Fruit fly (Drosophila melanogaster) whole organism, pupa: ENCODE results near the gene CG32204.

Source experiments
- CG10348 ChIP-seq: fragments of 200-800 bp; sonication (Bioruptor generic); IDR thresholded peaks from 2 replicates; pipeline ENCODE4 v1.3.6; 2022; ENCODE audit warnings: missing biosample characterization, missing genetic modification characterization
- CG12605 ChIP-seq: fragments of 200-800 bp; sonication (Bioruptor generic); IDR thresholded peaks from 2 replicates; pipeline ENCODE4 v1.3.6; 2022; ENCODE audit warnings: missing biosample characterization, missing genetic modification characterization
- CG13204 ChIP-seq: fragments of 200-800 bp; sonication (Bioruptor generic); optimal IDR thresholded peaks from 2 replicates; lab custom pipeline; 2018; ENCODE audit warnings: missing biosample characterization, mild to moderate bottlenecking, missing genetic modification characterization, moderate library complexity
- CG14655 ChIP-seq: fragments of 200-800 bp; sonication (Bioruptor generic); optimal IDR thresholded peaks from 3 replicates; lab custom pipeline; 2017; ENCODE audit warnings: mild to moderate bottlenecking, missing biosample characterization, missing genetic modification reagents, missing genetic modification characterization
- CG15710 ChIP-seq: fragments of 200-800 bp; sonication (Bioruptor generic); optimal IDR thresholded peaks from 2 replicates; lab custom pipeline; 2018; ENCODE audit warnings: missing biosample characterization, mild to moderate bottlenecking, missing genetic modification characterization, moderate library complexity
- CG17806 ChIP-seq: fragments of 200-800 bp; sonication (Bioruptor generic); optimal IDR thresholded peaks from 2 replicates; lab custom pipeline; 2018; ENCODE audit warnings: missing biosample characterization, mild to moderate bottlenecking, missing genetic modification characterization, moderate library complexity
- CG32121 ChIP-seq: fragments of 200-800 bp; sonication (Bioruptor generic); IDR thresholded peaks from 2 replicates; pipeline ENCODE4 v1.3.6; 2022; ENCODE audit warnings: missing biosample characterization, missing genetic modification characterization
- CG34367 ChIP-seq: fragments of 200-800 bp; sonication (Bioruptor generic); optimal IDR thresholded peaks from 2 replicates; lab custom pipeline; 2018; ENCODE audit warnings: missing biosample characterization, mild to moderate bottlenecking, missing genetic modification characterization
- CG4496 ChIP-seq: fragments of 200-800 bp; sonication (Bioruptor generic); IDR thresholded peaks from 3 replicates; pipeline ENCODE4 v1.3.6; 2022; ENCODE audit warnings: missing biosample characterization, missing genetic modification characterization
- CG8159 ChIP-seq: fragments of 200-800 bp; sonication (Bioruptor generic); optimal IDR thresholded peaks from 3 replicates; lab custom pipeline; 2018; ENCODE audit warnings: missing biosample characterization, mild to moderate bottlenecking, missing genetic modification characterization, moderate library complexity
- CG8301 ChIP-seq: fragments of 200-800 bp; sonication (Bioruptor generic); optimal IDR thresholded peaks from 2 replicates; lab custom pipeline; 2018; ENCODE audit warnings: missing biosample characterization, mild to moderate bottlenecking, missing genetic modification characterization
- CG9948 ChIP-seq: fragments of 200-800 bp; sonication (Bioruptor generic); optimal IDR thresholded peaks from 2 replicates; lab custom pipeline; 2018; ENCODE audit warnings: missing biosample characterization, mild to moderate bottlenecking, missing genetic modification characterization, moderate library complexity
- D1 ChIP-seq: fragments of 200-800 bp; sonication (Bioruptor generic); optimal IDR thresholded peaks from 2 replicates; lab custom pipeline; 2018; ENCODE audit warnings: missing biosample characterization, mild to moderate bottlenecking, missing genetic modification characterization, moderate library complexity
- EcR ChIP-seq: fragments of 200-800 bp; sonication (Bioruptor generic); optimal IDR thresholded peaks from 3 replicates; lab custom pipeline; 2019; ENCODE audit warnings: missing biosample characterization, missing genetic modification characterization, mild to moderate bottlenecking, moderate library complexity, missing genetic modification reagents
- Ets98B ChIP-seq: fragments of 200-800 bp; sonication (Bioruptor generic); IDR thresholded peaks from 2 replicates; pipeline ENCODE4 v1.3.6; 2022; ENCODE audit warnings: missing biosample characterization, missing genetic modification characterization
- Pif1A ChIP-seq: fragments of 200-800 bp; sonication (Bioruptor generic); optimal IDR thresholded peaks from 3 replicates; lab custom pipeline; 2016; ENCODE audit warnings: missing biosample characterization, missing genetic modification characterization
- Pif1B ChIP-seq: fragments of 200-800 bp; sonication (Bioruptor generic); optimal IDR thresholded peaks from 3 replicates; lab custom pipeline; 2016; ENCODE audit warnings: missing biosample characterization, missing genetic modification characterization
- Snoo ChIP-seq: fragments of 200-800 bp; sonication (Bioruptor generic); optimal IDR thresholded peaks from 3 replicates; lab custom pipeline; 2017; ENCODE audit warnings: missing biosample characterization, mild to moderate bottlenecking, missing genetic modification characterization, inconsistent platforms
- fd96Ca ChIP-seq: fragments of 200-800 bp; sonication (Bioruptor generic); IDR thresholded peaks from 3 replicates; pipeline ENCODE4 v1.3.6; 2022; ENCODE audit warnings: missing biosample characterization, missing genetic modification characterization
- gl ChIP-seq: fragments of 200-800 bp; sonication (Bioruptor generic); optimal IDR thresholded peaks from 2 replicates; lab custom pipeline; 2018; ENCODE audit warnings: missing biosample characterization, mild to moderate bottlenecking, missing genetic modification characterization
- rn ChIP-seq: fragments of 200-800 bp; sonication (Bioruptor generic); IDR thresholded peaks from 2 replicates; pipeline ENCODE4 v1.3.6; 2022; ENCODE audit warnings: missing biosample characterization, missing genetic modification characterization

The CG32204 gene

DNA sequence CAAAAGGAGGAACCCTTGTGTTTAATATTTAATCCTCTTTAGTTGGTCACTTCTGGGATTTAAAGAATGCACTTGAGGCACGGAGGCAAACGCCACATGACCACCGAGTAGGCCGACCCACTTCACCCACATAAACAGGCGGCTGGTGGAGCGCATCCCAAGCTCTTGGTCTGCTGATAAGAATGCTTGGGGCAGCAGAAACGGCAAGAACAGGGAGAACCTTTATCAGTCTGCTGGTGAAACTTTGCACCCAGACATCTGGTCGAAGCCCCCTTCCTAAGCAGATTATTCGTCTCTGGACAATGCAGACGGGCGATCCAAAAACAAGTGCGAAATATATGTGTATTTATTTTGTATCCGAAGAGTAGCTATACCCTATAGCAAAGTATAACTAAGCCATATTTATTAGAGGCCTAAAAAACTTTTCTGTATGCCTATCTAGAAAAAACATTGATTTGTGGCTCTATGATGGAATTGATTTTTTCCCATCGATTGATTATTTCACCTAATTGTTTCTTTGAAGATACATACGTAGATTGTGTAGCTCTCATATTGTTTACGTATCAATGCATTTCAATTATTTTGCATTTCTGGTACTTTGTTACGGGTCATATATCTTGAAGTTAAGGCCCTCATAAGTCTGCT, 56.5 kb downstream of the CG32204 start:
- TF ChIP-seq CG12605 (GFP tag; lab: Robert Waterston, UW) (peak; percentile 56), EcR (peak; percentile 71), CG13204 (no peak), D1 (tag; lab: Kevin White, UChicago) (no peak), rn (no peak), CG14655 (GFP tag; lab: Kevin White, UChicago) (peak; percentile 36), CG8159 (tag; lab: Kevin White, UChicago) (peak; percentile 47), fd96Ca (GFP tag; lab: Robert Waterston, UW) (no peak), CG15710 (tag; lab: Kevin White, UChicago) (no peak), CG32121 (GFP tag; lab: Robert Waterston, UW) (0 out of 2 replicates have a peak, but pooled peaks have one; percentile 14), CG34367 (no peak), gl (tag; lab: Kevin White, UChicago) (peak; percentile 62), Snoo (tag; lab: Kevin White, UChicago) (peak; percentile 16), CG8301 (peak; percentile 26), Pif1A (GFP tag; lab: Kevin White, UChicago) (peak; percentile 19), CG10348 (GFP tag; lab: Robert Waterston, UW) (no peak), CG4496 (GFP tag; lab: Robert Waterston, UW) (peak; percentile 75; the same call in 2 of the 3 replicates), CG9948 (no peak), CG17806 (tag; lab: Kevin White, UChicago) (peak; percentile 4), Ets98B (peak; percentile 72), Pif1B (no peak)

DNA sequence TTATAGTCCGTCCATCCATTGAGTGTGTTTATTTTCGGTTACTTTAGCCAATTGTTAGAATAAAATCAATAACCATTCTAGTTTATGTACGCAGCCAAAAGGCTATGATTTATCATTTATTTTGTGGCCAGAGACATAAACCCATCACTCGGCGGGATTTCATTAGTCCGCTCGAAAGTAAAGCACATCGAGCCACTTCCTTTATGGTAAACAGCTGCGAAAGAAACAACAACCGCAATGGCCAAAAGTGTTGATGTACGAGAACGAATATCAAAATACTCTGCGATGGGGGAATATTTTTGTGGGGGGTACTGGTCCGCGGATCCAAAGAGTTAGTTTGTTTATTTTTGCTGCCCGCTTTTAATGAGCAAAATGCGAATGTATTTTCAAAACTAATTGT, 64.2 kb downstream of the CG32204 start:
- TF ChIP-seq CG10348 (GFP tag; lab: Robert Waterston, UW) (no peak), CG8301 (no peak), Snoo (tag; lab: Kevin White, UChicago) (no peak), Pif1B (no peak), CG15710 (tag; lab: Kevin White, UChicago) (no peak), D1 (tag; lab: Kevin White, UChicago) (no peak), CG8159 (tag; lab: Kevin White, UChicago) (no peak), CG12605 (GFP tag; lab: Robert Waterston, UW) (no peak), CG4496 (GFP tag; lab: Robert Waterston, UW) (no peak), CG13204 (no peak), Ets98B (no peak), CG9948 (no peak)
- TF ChIP-seq, all 21 proteins: peak for 0

DNA sequence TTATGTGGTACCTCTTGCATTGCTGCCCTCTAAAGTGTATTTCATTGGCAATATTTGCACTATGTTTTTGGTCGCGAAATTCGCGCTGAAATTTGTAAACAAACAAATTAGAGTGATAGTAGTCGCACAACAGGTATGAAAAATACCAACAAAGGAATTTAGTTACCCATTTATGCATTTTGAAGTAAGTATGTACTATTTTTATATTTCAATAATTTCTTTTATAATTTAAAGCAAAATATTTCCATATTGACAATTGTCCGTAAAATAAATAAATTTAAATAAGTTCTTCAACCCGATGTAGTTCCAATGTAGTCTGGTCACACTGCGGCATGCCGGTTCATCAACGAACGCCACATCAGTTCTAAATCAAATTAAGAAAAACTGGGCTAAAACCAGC, 73.4 kb downstream of the CG32204 start, which contains the start of the genes Rad9 and Uggt:
Gene Rad9 (minus strand): TSS at position 114 of the 400 bp plus-strand sequence.
Gene Uggt (plus strand): TSS at position 308 of the 400 bp plus-strand sequence.
- TF ChIP-seq rn = no peak
- TF ChIP-seq CG15710 (tag; lab: Kevin White, UChicago) = no peak
- TF ChIP-seq CG8301 = no peak
- no peak for TF ChIP-seq CG17806 (tag; lab: Kevin White, UChicago)
- TF ChIP-seq Snoo (tag; lab: Kevin White, UChicago) = no peak
- no peak for TF ChIP-seq CG34367
- TF ChIP-seq, all 21 proteins: peak for 0
